Fruit fly (Drosophila melanogaster) whole organism, wandering third instar larva: ENCODE results near the gene side.

Experiments used
- Abd-B ChIP-seq: fragments of >200 bp; optimal IDR thresholded peaks from 2 replicates; lab custom pipeline; 2017; ENCODE audit warnings: missing biosample characterization, missing genetic modification characterization
- CG32264 ChIP-seq: fragments of 200-800 bp; sonication (Bioruptor generic); optimal IDR thresholded peaks from 2 replicates; lab custom pipeline; 2016; ENCODE audit warnings: missing biosample characterization, missing genetic modification characterization
- CG9705 ChIP-seq: fragments of 200-800 bp; sonication (Bioruptor generic); optimal IDR thresholded peaks from 2 replicates; lab custom pipeline; 2018; ENCODE audit warnings: missing biosample characterization, mild to moderate bottlenecking, missing genetic modification characterization
- CrebA ChIP-seq: fragments of 200-800 bp; sonication (Bioruptor generic); optimal IDR thresholded peaks from 2 replicates; lab custom pipeline; 2016; ENCODE audit warnings: missing biosample characterization, mild to moderate bottlenecking, missing genetic modification characterization, borderline replicate concordance
- Dfd ChIP-seq: fragments of >200 bp; optimal IDR thresholded peaks from 2 replicates; lab custom pipeline; 2017; ENCODE audit warnings: missing biosample characterization, missing genetic modification characterization
- Dif ChIP-seq: fragments of 200-275, 200-300 bp; sonication (Bioruptor generic); optimal IDR thresholded peaks from 2 replicates; lab custom pipeline; 2018; ENCODE audit warnings: missing biosample characterization, missing genetic modification characterization; ENCODE audit not compliant: partially characterized antibody
- GATAd ChIP-seq: sonication (Bioruptor generic); optimal IDR thresholded peaks from 2 replicates; lab custom pipeline; 2016; ENCODE audit warnings: missing biosample characterization, missing genetic modification characterization
- HLH106 ChIP-seq: fragments of 200-800 bp; optimal IDR thresholded peaks from 3 replicates; lab custom pipeline; 2019; ENCODE audit warnings: missing biosample characterization, mild to moderate bottlenecking, missing genetic modification characterization, moderate library complexity
- Hnf4 ChIP-seq: fragments of 200-800 bp; sonication (Bioruptor generic); optimal IDR thresholded peaks from 2 replicates; lab custom pipeline; 2016; ENCODE audit warnings: missing biosample characterization, mild to moderate bottlenecking, missing genetic modification characterization
- Hr78 ChIP-seq: fragments of >200 bp; optimal IDR thresholded peaks from 2 replicates; lab custom pipeline; 2017; ENCODE audit warnings: missing biosample characterization, missing genetic modification characterization
- Hr83 ChIP-seq: fragments of 200-300 bp; sonication (Bioruptor generic); optimal IDR thresholded peaks from 2 replicates; lab custom pipeline; 2016; ENCODE audit warnings: missing biosample characterization, mild to moderate bottlenecking, missing genetic modification characterization, moderate library complexity; ENCODE audit not compliant: poor library complexity, severe bottlenecking
- Jra ChIP-seq: sonication (Bioruptor generic); optimal IDR thresholded peaks from 2 replicates; lab custom pipeline; 2016; ENCODE audit warnings: missing biosample characterization, missing genetic modification characterization
- Mio ChIP-seq: sonication (Bioruptor generic); optimal IDR thresholded peaks from 2 replicates; lab custom pipeline; 2016; ENCODE audit warnings: missing biosample characterization, missing genetic modification characterization
- Myc ChIP-seq: fragments of >200 bp; optimal IDR thresholded peaks from 2 replicates; lab custom pipeline; 2017
- N ChIP-seq: fragments of >200 bp; optimal IDR thresholded peaks from 2 replicates; lab custom pipeline; 2018; ENCODE audit warnings: missing biosample characterization, missing external identifiers, missing genetic modification characterization
- OdsH ChIP-seq: fragments of 200-800 bp; sonication (Bioruptor generic); optimal IDR thresholded peaks from 2 replicates; lab custom pipeline; 2016; ENCODE audit warnings: missing biosample characterization, mild to moderate bottlenecking, missing genetic modification characterization
- Rel ChIP-seq, 2 experiments: fragments of 200-800 bp; sonication (Bioruptor generic) in 1 of 2; optimal IDR thresholded peaks; 2 replicates in 1 of 2; 3 replicates in 1 of 2; lab custom pipeline; 2016 to 2019; ENCODE audit warnings: mild to moderate bottlenecking in 2 of 2, missing biosample characterization in 2 of 2, missing genetic modification characterization in 2 of 2, moderate library complexity in 1 of 2
- Vsx2 ChIP-seq: fragments of 200-300, 225-300 bp; sonication (Bioruptor generic); optimal IDR thresholded peaks from 2 replicates; lab custom pipeline; 2018; ENCODE audit warnings: missing biosample characterization, missing genetic modification characterization; ENCODE audit not compliant: partially characterized antibody
- br ChIP-seq: fragments of 200-800 bp; sonication (Bioruptor generic); optimal IDR thresholded peaks from 2 replicates; lab custom pipeline; 2016; ENCODE audit warnings: missing biosample characterization, missing genetic modification characterization
- dl ChIP-seq, 2 experiments: fragments of 175-275, 200-275 bp in 1 of 2; fragments of 200-275 bp in 1 of 2; sonication (Bioruptor generic); optimal IDR thresholded peaks; lab custom pipeline; 2018; ENCODE audit warnings: mild to moderate bottlenecking in 2 of 2, missing biosample characterization in 2 of 2, missing genetic modification characterization in 2 of 2, moderate library complexity in 2 of 2; ENCODE audit not compliant: partially characterized antibody in 2 of 2, insufficient read depth in 1 of 2
- dmrt93B ChIP-seq: fragments of 200-800 bp; sonication (Bioruptor generic); optimal IDR thresholded peaks from 2 replicates; lab custom pipeline; 2018; ENCODE audit warnings: missing biosample characterization, mild to moderate bottlenecking, missing genetic modification characterization
- dsf ChIP-seq: sonication (Bioruptor generic); optimal IDR thresholded peaks from 2 replicates; lab custom pipeline; 2016; ENCODE audit warnings: missing biosample characterization, missing genetic modification characterization, borderline replicate concordance
- ey ChIP-seq: fragments of 200-800 bp; sonication (Bioruptor generic); optimal IDR thresholded peaks from 2 replicates; lab custom pipeline; 2016; ENCODE audit warnings: missing biosample characterization, missing genetic modification characterization
- foxo ChIP-seq, 2 experiments: fragments of 200-800 bp; sonication (Bioruptor generic); optimal IDR thresholded peaks; 2 replicates in 1 of 2; 3 replicates in 1 of 2; lab custom pipeline; 2016 to 2017; ENCODE audit warnings: missing biosample characterization in 2 of 2, missing genetic modification characterization in 2 of 2
- fru ChIP-seq: fragments of 200-800 bp; sonication (Bioruptor generic); optimal IDR thresholded peaks from 3 replicates; lab custom pipeline; 2016; ENCODE audit warnings: missing biosample characterization, mild to moderate bottlenecking, missing genetic modification characterization
- h ChIP-seq: fragments of 200-800 bp; sonication (Bioruptor generic); optimal IDR thresholded peaks from 3 replicates; lab custom pipeline; 2016; ENCODE audit warnings: missing biosample characterization, mild to moderate bottlenecking, missing genetic modification characterization
- lola ChIP-seq: fragments of >200 bp; optimal IDR thresholded peaks from 2 replicates; lab custom pipeline; 2017; ENCODE audit warnings: missing biosample characterization, missing genetic modification characterization
- pan ChIP-seq: fragments of >200 bp; optimal IDR thresholded peaks from 2 replicates; lab custom pipeline; 2017
- psq ChIP-seq: fragments of 200-800 bp; sonication (Bioruptor generic); optimal IDR thresholded peaks from 3 replicates; lab custom pipeline; 2017; ENCODE audit warnings: missing biosample characterization, mild to moderate bottlenecking, missing genetic modification characterization, moderate library complexity
- rgr ChIP-seq: fragments of 200-800 bp; sonication (Bioruptor generic); optimal IDR thresholded peaks from 3 replicates; lab custom pipeline; 2016; ENCODE audit warnings: missing biosample characterization, mild to moderate bottlenecking, missing genetic modification characterization
- sage ChIP-seq: fragments of 200-800 bp; sonication (Bioruptor generic); optimal IDR thresholded peaks from 2 replicates; lab custom pipeline; 2016; ENCODE audit warnings: missing biosample characterization, mild to moderate bottlenecking, missing genetic modification characterization
- tai ChIP-seq: sonication (Bioruptor generic); optimal IDR thresholded peaks from 2 replicates; lab custom pipeline; 2016; ENCODE audit warnings: missing biosample characterization, missing genetic modification characterization
- usp ChIP-seq: fragments of >200 bp; optimal IDR thresholded peaks from 2 replicates; lab custom pipeline; 2017; ENCODE audit warnings: missing biosample characterization, missing genetic modification characterization
- woc ChIP-seq: sonication (Bioruptor generic); optimal IDR thresholded peaks from 2 replicates; lab custom pipeline; 2016; ENCODE audit warnings: missing biosample characterization, mild to moderate bottlenecking, missing genetic modification characterization

The side gene

dm6 chr3R:27445311-27445710 is 8.0 kb upstream of the side start:
- TF ChIP-seq fru (GFP tag; lab: Kevin White, UChicago), result no peak
- no peak for TF ChIP-seq tai (GFP tag; lab: Kevin White, UChicago)
- TF ChIP-seq Rel (GFP tag; optimal IDR thresholded peaks at IDR 0.05; lab: Kevin White, UChicago), result no peak
- no peak for TF ChIP-seq Rel (tag; optimal IDR thresholded peaks at IDR 0.05; lab: Kevin White, UChicago)

dm6 chr3R:27442483-27442979 is 5.2 kb upstream of the side start:
- no peak for TF ChIP-seq Vsx2 (GFP tag; lab: Kevin White, UChicago)
- no peak for TF ChIP-seq CG9705
- TF ChIP-seq Myc (lab: Kevin White, UChicago), result no peak
- no peak for TF ChIP-seq fru (GFP tag; lab: Kevin White, UChicago)

dm6 chr3R:27441219-27441808 is 4.0 kb upstream of the side start:
- TF ChIP-seq ey (GFP tag; lab: Kevin White, UChicago) (no peak), Dif (no peak), Jra (GFP tag; lab: Kevin White, UChicago) (no peak)

- no peak for TF ChIP-seq pan (lab: Kevin White, UChicago)
- TF ChIP-seq ey (GFP tag; lab: Kevin White, UChicago), result no peak
- TF ChIP-seq usp (GFP tag; lab: Kevin White, UChicago), result no peak
- no peak for TF ChIP-seq psq (GFP tag; lab: Kevin White, UChicago)
- no peak for TF ChIP-seq Dfd
- no peak for TF ChIP-seq woc (GFP tag; lab: Kevin White, UChicago)
- no peak for TF ChIP-seq dl (GFP tag; optimal IDR thresholded peaks at IDR 0.05; lab: Kevin White, UChicago; ENCODE audit: insufficient read depth in 1 of 2, partially characterized antibody in 2 of 2)
- TF ChIP-seq GATAd (GFP tag; lab: Kevin White, UChicago), result no peak
- no peak for TF ChIP-seq lola
- no peak for TF ChIP-seq dsf (GFP tag; lab: Kevin White, UChicago)
- TF ChIP-seq Jra (GFP tag; lab: Kevin White, UChicago), result no peak
- TF ChIP-seq tai (GFP tag; lab: Kevin White, UChicago), result no peak
- no peak for TF ChIP-seq N
- no peak for TF ChIP-seq Hr78
- TF ChIP-seq br, result no peak
- TF ChIP-seq fru (GFP tag; lab: Kevin White, UChicago), result no peak
These were observed 3.3 kb upstream of the side start, which contains the start of gene CG44290 for dm6 chr3R:27440628-27441027. CG44290 (minus strand) TSS chr3R:27440944.

dm6 chr3R:27440012-27440411 is 2.7 kb upstream of the side start, which contains the start of gene CG43447:
CG43447 (plus strand) TSS chr3R:27440312.
- no peak for TF ChIP-seq Hnf4 (GFP tag; lab: Kevin White, UChicago)
- no peak for TF ChIP-seq Hr83
- no peak for TF ChIP-seq OdsH
- TF ChIP-seq GATAd (GFP tag; lab: Kevin White, UChicago), result no peak
- no peak for TF ChIP-seq Rel (GFP tag; optimal IDR thresholded peaks at IDR 0.05; lab: Kevin White, UChicago)
- no peak for TF ChIP-seq Rel (tag; optimal IDR thresholded peaks at IDR 0.05; lab: Kevin White, UChicago)
- TF ChIP-seq fru (GFP tag; lab: Kevin White, UChicago), result no peak
- no peak for TF ChIP-seq sage (GFP tag; lab: Kevin White, UChicago)
- TF ChIP-seq Abd-B, result no peak
- no peak for TF ChIP-seq tai (GFP tag; lab: Kevin White, UChicago)
- TF ChIP-seq CrebA, result no peak
- no peak for TF ChIP-seq dmrt93B (GFP tag; lab: Kevin White, UChicago)
- TF ChIP-seq usp (GFP tag; lab: Kevin White, UChicago), result no peak
- no peak for TF ChIP-seq ey (GFP tag; lab: Kevin White, UChicago)
- TF ChIP-seq lola, result no peak

- TF ChIP-seq CrebA (no peak), psq (GFP tag; lab: Kevin White, UChicago) (no peak), lola (no peak), fru (GFP tag; lab: Kevin White, UChicago) (no peak), h (no peak), Rel (GFP tag; optimal IDR thresholded peaks at IDR 0.05; lab: Kevin White, UChicago) (no peak), Rel (tag; optimal IDR thresholded peaks at IDR 0.05; lab: Kevin White, UChicago) (no peak), rgr (GFP tag; lab: Kevin White, UChicago) (no peak), foxo (GFP tag; optimal IDR thresholded peaks at IDR 0.05; lab: Kevin White, UChicago) (no peak), Dif (no peak), N (no peak), Hnf4 (GFP tag; lab: Kevin White, UChicago) (no peak), ey (GFP tag; lab: Kevin White, UChicago) (no peak), HLH106 (tag; lab: Kevin White, UChicago) (no peak), Hr83 (no peak), Mio (GFP tag; lab: Kevin White, UChicago) (no peak), CG32264 (GFP tag; lab: Kevin White, UChicago) (no peak), sage (GFP tag; lab: Kevin White, UChicago) (no peak), GATAd (GFP tag; lab: Kevin White, UChicago) (no peak)
These were observed 1.1 kb upstream of the side start for dm6 chr3R:27438370-27438769.
